Worm (Caenorhabditis elegans): ENCODE measurements around the gene C16C8.21.

DNA sequence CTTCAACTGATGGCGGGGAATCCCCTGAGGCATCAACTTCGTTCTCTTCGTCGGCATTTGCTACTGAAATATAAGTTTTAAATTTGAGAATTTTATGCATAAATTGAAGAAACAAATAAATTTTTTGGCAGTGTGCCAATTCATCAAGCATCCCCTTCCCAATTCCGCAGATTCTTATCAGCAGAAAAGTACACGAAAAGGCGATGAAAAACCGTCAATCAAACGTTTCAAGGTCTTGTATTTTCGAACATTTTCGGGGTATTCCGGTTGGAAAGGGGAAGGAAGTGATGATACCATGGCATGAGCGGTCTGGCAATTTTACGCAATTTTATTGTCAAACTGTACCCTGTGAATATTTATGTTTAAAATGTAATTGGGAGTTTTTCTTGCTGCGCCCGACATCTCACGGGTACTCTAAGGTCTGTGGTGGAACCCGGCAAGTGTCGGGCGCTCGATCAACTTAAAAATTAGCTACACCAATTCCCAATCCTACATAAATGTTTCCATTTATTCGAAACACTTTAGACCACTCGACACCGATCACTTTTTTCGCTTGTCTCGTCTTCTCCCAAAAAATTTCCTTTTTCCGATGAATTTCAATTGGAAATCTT is 13.0 kb upstream of the C16C8.21 start:
- no peak for TF ChIP-seq unc-39 (tag; optimal IDR thresholded peaks at IDR 0.05)
- TF ChIP-seq fos-1 (tag; optimal IDR thresholded peaks at IDR 0.05) = no peak
- TF ChIP-seq R02D3.7 (tag; optimal IDR thresholded peaks at IDR 0.05) = no peak
- no peak for TF ChIP-seq mdl-1 (tag; optimal IDR thresholded peaks at IDR 0.05)
- TF ChIP-seq ztf-11 (tag; optimal IDR thresholded peaks at IDR 0.05) = no peak
- TF ChIP-seq ZK546.5 (tag; optimal IDR thresholded peaks at IDR 0.05) = no peak
- TF ChIP-seq ztf-1 (GFP tag; conservative IDR thresholded peaks at IDR 0.05) = no peak
- TF ChIP-seq nhr-77 (tag; optimal IDR thresholded peaks at IDR 0.05) = no peak
- no peak for TF ChIP-seq egl-27 (tag; optimal IDR thresholded peaks at IDR 0.05)
- TF ChIP-seq nhr-129 (tag; optimal IDR thresholded peaks at IDR 0.05) = no peak
- no peak for TF ChIP-seq nhr-12 (tag; optimal IDR thresholded peaks at IDR 0.05)
- TF ChIP-seq unc-55 (GFP tag; optimal IDR thresholded peaks at IDR 0.05) = no peak
